Worm (Caenorhabditis elegans): ENCODE measurements around the gene F17C11.6.
A peak's percentile ranks its signal among the peaks of the same experiment; 100 is the strongest.

Gene F17C11.6

ce11 chrV:10951655-10952278, 3.2 kb upstream of the F17C11.6 start, which contains the start of gene F17C11.4:
Gene F17C11.4 (plus strand): TSS chrV:10951860.
- TF ChIP-seq ets-7 (tag; optimal IDR thresholded peaks at IDR 0.05) = no peak
- TF ChIP-seq aly-1 (tag; optimal IDR thresholded peaks at IDR 0.05) = no peak
- no peak for TF ChIP-seq pes-1 (GFP tag; IDR thresholded peaks at IDR 0.05)
- TF ChIP-seq sea-1 (GFP tag; conservative IDR thresholded peaks at IDR 0.05) = 0 out of 2 replicates have a peak, but pooled peaks have one; percentile 6
- peak; percentile 17; the same call in 1 of the 2 replicates for TF ChIP-seq tbx-37 (GFP tag; conservative IDR thresholded peaks at IDR 0.05)
- no peak for TF ChIP-seq ama-1 (optimal IDR thresholded peaks at IDR 0.05)
- no peak for TF ChIP-seq tbx-11 (GFP tag; IDR thresholded peaks at IDR 0.05)
- no peak for TF ChIP-seq ceh-13 (GFP tag; optimal IDR thresholded peaks at IDR 0.05)
- TF ChIP-seq tra-4 (tag; optimal IDR thresholded peaks at IDR 0.05) = no peak
- TF ChIP-seq scrt-1 (GFP tag; IDR thresholded peaks at IDR 0.05) = no peak

DNA sequence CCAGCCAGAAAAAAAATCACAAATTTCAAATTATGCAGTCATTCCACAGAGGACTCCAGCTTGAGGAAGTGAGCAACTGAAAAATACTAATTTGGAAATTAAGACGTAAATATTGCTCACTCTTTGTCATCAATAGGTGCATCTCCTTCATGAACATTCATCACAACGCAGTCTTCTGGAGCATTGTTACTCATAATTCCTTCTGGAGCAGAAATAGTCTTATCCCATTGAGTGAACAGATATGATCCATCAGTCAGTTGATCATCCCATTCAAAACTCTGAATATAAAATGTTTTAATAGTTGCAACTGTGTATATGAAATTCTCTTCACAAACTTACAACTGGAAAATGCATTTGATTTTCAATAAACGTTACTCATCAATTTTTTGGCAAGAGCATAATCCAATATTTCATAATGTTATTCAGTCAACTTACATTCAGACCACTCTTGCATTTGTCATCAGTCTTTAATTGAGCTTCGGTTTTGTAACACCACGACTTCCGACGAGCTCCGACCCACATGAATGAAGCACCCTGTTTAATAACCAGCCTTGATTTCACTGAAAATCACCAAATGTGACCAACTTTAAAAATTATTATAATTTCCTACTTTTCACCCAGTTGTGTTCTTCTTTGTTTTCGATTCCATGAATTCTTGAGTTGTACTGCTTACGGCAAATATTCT, 1.3 kb upstream of the F17C11.6 start:
- TF ChIP-seq ama-1 (optimal IDR thresholded peaks at IDR 0.05) (no peak), tbx-11 (GFP tag; IDR thresholded peaks at IDR 0.05) (no peak), ets-7 (tag; optimal IDR thresholded peaks at IDR 0.05) (no peak), hmbx-1 (tag; optimal IDR thresholded peaks at IDR 0.05) (no peak), sea-1 (GFP tag; conservative IDR thresholded peaks at IDR 0.05) (no peak), ceh-36 (tag; optimal IDR thresholded peaks at IDR 0.05) (no peak), flt-1 (GFP tag; IDR thresholded peaks at IDR 0.05) (no peak), ceh-13 (GFP tag; optimal IDR thresholded peaks at IDR 0.05) (no peak), pes-1 (GFP tag; IDR thresholded peaks at IDR 0.05) (no peak), hnd-1 (tag; optimal IDR thresholded peaks at IDR 0.05) (no peak)

ce11 chrV:10954334-10954733, 587 bp upstream of the F17C11.6 start, which contains the start of gene clec-221:
Gene clec-221 (minus strand): TSS chrV:10954434.
- TF ChIP-seq aly-1 (tag; optimal IDR thresholded peaks at IDR 0.05) (no peak), ceh-36 (tag; optimal IDR thresholded peaks at IDR 0.05) (no peak), tra-4 (tag; optimal IDR thresholded peaks at IDR 0.05) (no peak), ama-1 (optimal IDR thresholded peaks at IDR 0.05) (no peak), tbx-11 (GFP tag; IDR thresholded peaks at IDR 0.05) (no peak), hmg-4 (GFP tag; optimal IDR thresholded peaks at IDR 0.05) (no peak), flt-1 (GFP tag; IDR thresholded peaks at IDR 0.05) (no peak)

DNA sequence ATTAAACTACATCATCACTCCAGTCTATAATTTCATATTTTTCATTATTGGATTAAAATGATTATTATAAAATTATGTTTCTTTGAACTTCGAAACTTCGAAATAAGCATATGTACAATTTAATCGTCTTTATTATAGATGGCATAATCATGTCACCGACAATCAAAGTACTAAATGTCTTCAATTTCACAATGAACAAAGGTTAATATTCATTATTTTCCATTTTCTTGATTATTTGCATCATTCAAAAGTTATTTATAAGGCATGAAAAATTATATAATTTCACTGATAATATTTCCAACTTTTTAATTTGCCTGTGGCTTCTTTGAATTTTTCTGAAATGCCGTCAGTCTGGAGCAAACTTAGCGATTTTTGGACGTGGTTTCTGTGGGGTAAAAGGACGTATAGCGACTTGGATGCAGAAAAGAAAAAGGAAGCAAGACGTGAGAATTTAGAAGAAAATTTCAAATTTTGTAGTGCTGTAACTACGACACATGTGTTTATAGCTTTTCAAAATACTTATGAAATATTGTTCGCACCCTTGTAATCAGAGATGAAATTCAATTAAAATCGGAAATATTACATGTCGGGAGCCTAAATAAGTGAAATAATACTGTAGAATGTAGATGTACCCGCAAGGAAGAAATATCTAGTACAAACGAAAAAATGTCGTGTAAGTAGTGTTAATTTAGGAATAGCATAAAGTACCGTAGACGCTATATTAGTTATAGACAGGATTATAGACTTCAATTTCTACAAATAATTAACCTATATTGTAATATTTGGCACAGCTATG, 958 bp downstream of the F17C11.6 start, which contains the start of gene F17C11.13:
Gene F17C11.13 (plus strand): TSS at position 243 of the 796 bp plus-strand sequence.
- TF ChIP-seq ceh-13 (GFP tag; optimal IDR thresholded peaks at IDR 0.05) (no peak), hnd-1 (tag; optimal IDR thresholded peaks at IDR 0.05) (no peak), tbx-37 (GFP tag; conservative IDR thresholded peaks at IDR 0.05) (no peak), ceh-36 (tag; optimal IDR thresholded peaks at IDR 0.05) (no peak), B0310.2 (tag; optimal IDR thresholded peaks at IDR 0.05) (no peak), F13C5.2 (tag; optimal IDR thresholded peaks at IDR 0.05) (no peak), flt-1 (GFP tag; IDR thresholded peaks at IDR 0.05) (no peak), pes-1 (GFP tag; IDR thresholded peaks at IDR 0.05) (no peak), ama-1 (optimal IDR thresholded peaks at IDR 0.05) (no peak), scrt-1 (GFP tag; IDR thresholded peaks at IDR 0.05) (no peak), hmbx-1 (tag; optimal IDR thresholded peaks at IDR 0.05) (no peak), sea-1 (GFP tag; conservative IDR thresholded peaks at IDR 0.05) (no peak), ets-7 (tag; optimal IDR thresholded peaks at IDR 0.05) (no peak), aly-1 (tag; optimal IDR thresholded peaks at IDR 0.05) (no peak)

DNA sequence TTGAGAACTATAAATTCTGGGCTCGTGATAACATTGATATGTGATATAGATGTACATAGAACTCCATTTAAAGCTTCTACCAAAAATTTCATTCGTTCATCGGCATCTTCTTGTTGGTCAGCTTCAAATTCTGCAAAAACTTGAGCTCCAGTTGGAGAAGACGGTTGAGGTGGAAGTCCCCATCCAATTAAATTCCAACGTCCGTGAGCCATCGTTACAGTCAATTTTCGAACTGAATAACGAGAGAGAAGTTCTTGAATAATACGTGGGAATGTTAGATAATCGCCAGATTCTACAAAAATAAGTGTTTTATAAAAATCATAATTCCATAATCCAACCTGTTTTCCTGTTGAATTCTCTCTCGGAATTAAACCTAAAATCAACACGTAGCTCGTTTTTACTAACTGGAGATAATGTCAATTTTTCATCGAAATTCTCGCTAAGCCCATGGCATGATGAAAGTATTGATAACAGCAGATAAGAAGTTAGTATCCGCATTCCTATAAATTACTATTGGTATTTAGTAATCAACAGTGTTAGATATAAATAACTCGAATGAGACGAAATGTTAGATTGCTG, 3.5 kb downstream of the F17C11.6 start, which contains the start of gene pigt-1:
Gene pigt-1 (minus strand): TSS at position 500 of the 579 bp plus-strand sequence.
- no peak for TF ChIP-seq ceh-36 (tag; optimal IDR thresholded peaks at IDR 0.05)
- no peak for TF ChIP-seq F13C5.2 (tag; optimal IDR thresholded peaks at IDR 0.05)
- TF ChIP-seq aly-1 (tag; optimal IDR thresholded peaks at IDR 0.05) = no peak
- TF ChIP-seq ama-1 (optimal IDR thresholded peaks at IDR 0.05) = peak; percentile 37

DNA sequence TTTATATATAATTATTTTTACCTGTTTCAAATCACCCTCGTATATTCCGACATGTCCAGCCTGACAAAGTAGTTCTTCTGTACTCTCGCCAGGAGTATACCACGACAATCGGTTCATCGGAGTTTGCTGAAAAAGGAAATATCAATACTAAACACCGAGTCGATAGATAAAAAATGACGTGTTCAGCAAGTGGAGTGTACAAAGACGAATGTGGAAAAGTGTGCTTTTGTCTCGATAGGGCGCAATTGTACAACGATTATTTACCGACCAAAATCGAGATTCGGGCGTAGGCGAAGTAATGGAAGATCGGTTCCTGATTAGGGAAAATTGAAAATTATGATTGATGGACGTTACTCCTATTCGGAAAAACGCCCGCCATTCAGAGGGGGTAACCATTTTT, 5.6 kb downstream of the F17C11.6 start, which contains the start of gene vps-36:
Gene vps-36 (minus strand): TSS at position 126 of the 400 bp plus-strand sequence.
- TF ChIP-seq sea-1 (GFP tag; conservative IDR thresholded peaks at IDR 0.05) = no peak
- TF ChIP-seq aly-1 (tag; optimal IDR thresholded peaks at IDR 0.05) = no peak
- no peak for TF ChIP-seq tbx-11 (GFP tag; IDR thresholded peaks at IDR 0.05)

ce11 chrV:10961448-10961870, 6.5 kb downstream of the F17C11.6 start:
- TF ChIP-seq F13C5.2 (tag; optimal IDR thresholded peaks at IDR 0.05) (no peak), pes-1 (GFP tag; IDR thresholded peaks at IDR 0.05) (no peak), ceh-13 (GFP tag; optimal IDR thresholded peaks at IDR 0.05) (no peak), flt-1 (GFP tag; IDR thresholded peaks at IDR 0.05) (no peak), ceh-36 (tag; optimal IDR thresholded peaks at IDR 0.05) (no peak), tbx-11 (GFP tag; IDR thresholded peaks at IDR 0.05) (no peak), aly-1 (tag; optimal IDR thresholded peaks at IDR 0.05) (no peak), tra-4 (tag; optimal IDR thresholded peaks at IDR 0.05) (no peak), ama-1 (optimal IDR thresholded peaks at IDR 0.05) (no peak), sea-1 (GFP tag; conservative IDR thresholded peaks at IDR 0.05) (no peak), tbx-37 (GFP tag; conservative IDR thresholded peaks at IDR 0.05) (no peak), B0310.2 (tag; optimal IDR thresholded peaks at IDR 0.05) (no peak), hmbx-1 (tag; optimal IDR thresholded peaks at IDR 0.05) (no peak), ets-7 (tag; optimal IDR thresholded peaks at IDR 0.05) (no peak)

All from whole organism, early embryonic.